Fruit fly (Drosophila melanogaster) whole organism, embryonic: ENCODE measurements around the gene Phyhd1.

Experiments
- CG10565 ChIP-seq: fragments of 200-800 bp; sonication (Bioruptor generic); optimal IDR thresholded peaks from 3 replicates; lab custom pipeline; 2016; ENCODE audit warnings: missing biosample characterization, mild to moderate bottlenecking, missing genetic modification characterization
- CG11085 ChIP-seq: fragments of 200-800 bp; sonication (Bioruptor generic); IDR thresholded peaks from 2 replicates; pipeline ENCODE4 v1.3.6; 2022; ENCODE audit warnings: missing biosample characterization, missing genetic modification characterization
- CG12236 ChIP-seq: fragments of 200-800 bp; sonication (Bioruptor generic); optimal IDR thresholded peaks from 2 replicates; lab custom pipeline; 2016; ENCODE audit warnings: missing biosample characterization, missing genetic modification characterization
- CG12299 ChIP-seq: fragments of 200-800 bp; sonication (Bioruptor generic); optimal IDR thresholded peaks from 2 replicates; lab custom pipeline; 2018; ENCODE audit warnings: missing biosample characterization, mild to moderate bottlenecking, missing genetic modification characterization
- CG14667 ChIP-seq: fragments of 200-800 bp; sonication (Bioruptor generic); IDR thresholded peaks from 2 replicates; pipeline ENCODE4 v1.3.6; 2022; ENCODE audit warnings: missing biosample characterization, missing genetic modification characterization
- CG14860 ChIP-seq: fragments of 200-800 bp; sonication (Bioruptor generic); IDR thresholded peaks from 3 replicates; pipeline ENCODE4 v1.3.6; 2022; ENCODE audit warnings: missing biosample characterization, missing genetic modification characterization; ENCODE audit not compliant: partially characterized antibody
- CG15269 ChIP-seq: fragments of 200-800 bp; sonication (Bioruptor generic); optimal IDR thresholded peaks from 2 replicates; lab custom pipeline; 2018; ENCODE audit warnings: missing biosample characterization, mild to moderate bottlenecking, missing genetic modification characterization, moderate library complexity
- CG1603 ChIP-seq: fragments of 200-800 bp; sonication (Bioruptor generic); optimal IDR thresholded peaks from 2 replicates; lab custom pipeline; 2019; ENCODE audit warnings: missing biosample characterization, mild to moderate bottlenecking, missing genetic modification characterization, moderate library complexity
- CG17361 ChIP-seq: fragments of 200-800 bp; sonication (Bioruptor generic); IDR thresholded peaks from 3 replicates; pipeline ENCODE4 v1.3.6; 2022; ENCODE audit warnings: missing biosample characterization, missing genetic modification characterization
- CG17568 ChIP-seq: fragments of 200-800 bp; sonication (Bioruptor generic); optimal IDR thresholded peaks from 2 replicates; lab custom pipeline; 2018; ENCODE audit warnings: missing biosample characterization, mild to moderate bottlenecking, missing genetic modification characterization, moderate library complexity
- CG2875 ChIP-seq: fragments of 200-800 bp; sonication (Bioruptor generic); optimal IDR thresholded peaks from 2 replicates; lab custom pipeline; 2017; ENCODE audit warnings: missing biosample characterization, mild to moderate bottlenecking, missing genetic modification characterization, missing genetic modification reagents
- CG3281 ChIP-seq: fragments of 200-800 bp; sonication (Bioruptor generic); optimal IDR thresholded peaks from 3 replicates; lab custom pipeline; 2017; ENCODE audit warnings: missing biosample characterization, mild to moderate bottlenecking, missing genetic modification characterization
- CG4617 ChIP-seq: fragments of 200-800 bp; sonication (Bioruptor generic); optimal IDR thresholded peaks from 3 replicates; lab custom pipeline; 2016; ENCODE audit warnings: missing biosample characterization, missing genetic modification characterization, borderline replicate concordance
- CG4730 ChIP-seq: fragments of 200-800 bp; sonication (Bioruptor generic); IDR thresholded peaks from 2 replicates; pipeline ENCODE4 v1.3.6; 2022; ENCODE audit warnings: missing biosample characterization, missing genetic modification characterization
- CG5180 ChIP-seq: fragments of 200-800 bp; sonication (Bioruptor generic); optimal IDR thresholded peaks from 3 replicates; lab custom pipeline; 2017; ENCODE audit warnings: missing biosample characterization, missing genetic modification characterization, mild to moderate bottlenecking, moderate library complexity, missing genetic modification reagents
- CG6689 ChIP-seq: fragments of 200-800 bp; sonication (Bioruptor generic); IDR thresholded peaks from 2 replicates; pipeline ENCODE4 v1.3.6; 2022; ENCODE audit warnings: missing biosample characterization, missing genetic modification characterization
- CG7745 ChIP-seq: fragments of 200-800 bp; sonication (Bioruptor generic); optimal IDR thresholded peaks from 2 replicates; lab custom pipeline; 2018; ENCODE audit warnings: missing biosample characterization, mild to moderate bottlenecking, missing genetic modification characterization, moderate library complexity
- CHES-1-like ChIP-seq: fragments of 200-800 bp; sonication (Bioruptor generic); optimal IDR thresholded peaks from 2 replicates; lab custom pipeline; 2016; ENCODE audit warnings: missing biosample characterization, missing genetic modification characterization
- Dek ChIP-seq: fragments of 200-800 bp; sonication (Bioruptor generic); optimal IDR thresholded peaks from 3 replicates; lab custom pipeline; 2019; ENCODE audit warnings: missing biosample characterization, mild to moderate bottlenecking, missing genetic modification characterization, moderate library complexity
- HLH4C ChIP-seq: fragments of 200-800 bp; sonication (Bioruptor generic); IDR thresholded peaks from 3 replicates; pipeline ENCODE4 v1.3.6; 2022; ENCODE audit warnings: missing biosample characterization, missing genetic modification characterization; ENCODE audit not compliant: partially characterized antibody
- HmgZ ChIP-seq: fragments of 200-800 bp; sonication (Bioruptor generic); optimal IDR thresholded peaks from 2 replicates; lab custom pipeline; 2018; ENCODE audit warnings: missing biosample characterization, mild to moderate bottlenecking, missing genetic modification characterization
- Jarid2 ChIP-seq: fragments of 200-800 bp; sonication (Bioruptor generic); optimal IDR thresholded peaks from 3 replicates; lab custom pipeline; 2017; ENCODE audit warnings: mild to moderate bottlenecking, missing biosample characterization, missing genetic modification reagents, missing genetic modification characterization
- Lim3 ChIP-seq: fragments of 200-800 bp; sonication (Bioruptor generic); IDR thresholded peaks from 2 replicates; pipeline ENCODE4 v1.3.6; 2022; ENCODE audit warnings: missing biosample characterization, missing genetic modification characterization
- NfI ChIP-seq: fragments of 200-800 bp; sonication (Bioruptor generic); optimal IDR thresholded peaks from 3 replicates; lab custom pipeline; 2018; ENCODE audit warnings: missing biosample characterization, mild to moderate bottlenecking, missing genetic modification characterization, moderate library complexity
- PHDP ChIP-seq: fragments of 200-800 bp; sonication (Bioruptor generic); optimal IDR thresholded peaks from 3 replicates; lab custom pipeline; 2018; ENCODE audit warnings: missing biosample characterization, mild to moderate bottlenecking, missing genetic modification characterization, moderate library complexity
- Ssrp ChIP-seq: fragments of 200-800 bp; sonication (Bioruptor generic); optimal IDR thresholded peaks from 2 replicates; lab custom pipeline; 2018; ENCODE audit warnings: missing biosample characterization, mild to moderate bottlenecking, missing genetic modification characterization, moderate library complexity
- bsh ChIP-seq, 2 experiments: fragments of 200-800 bp; sonication (Bioruptor generic); optimal IDR thresholded peaks; 2 replicates each; lab custom pipeline; 2017 to 2018; ENCODE audit warnings: mild to moderate bottlenecking in 2 of 2, missing biosample characterization in 2 of 2, missing genetic modification characterization in 2 of 2, moderate library complexity in 1 of 2
- btn ChIP-seq: fragments of 200-800 bp; sonication (Bioruptor generic); optimal IDR thresholded peaks from 2 replicates; lab custom pipeline; 2016; ENCODE audit warnings: missing biosample characterization, missing genetic modification characterization
- caup ChIP-seq: fragments of 200-800 bp; sonication (Bioruptor generic); optimal IDR thresholded peaks from 3 replicates; lab custom pipeline; 2017; ENCODE audit warnings: missing biosample characterization, mild to moderate bottlenecking, missing genetic modification characterization, moderate library complexity; ENCODE audit not compliant: severe bottlenecking
- grau ChIP-seq: fragments of 200-800 bp; optimal IDR thresholded peaks from 3 replicates; lab custom pipeline; 2019; ENCODE audit warnings: missing biosample characterization, mild to moderate bottlenecking, missing genetic modification characterization, moderate library complexity
- gsb-n ChIP-seq: fragments of 200-800 bp; sonication (Bioruptor generic); optimal IDR thresholded peaks from 3 replicates; lab custom pipeline; 2018; ENCODE audit warnings: missing biosample characterization, mild to moderate bottlenecking, missing genetic modification characterization
- inv ChIP-seq: fragments of 200-800 bp; sonication (Bioruptor generic); IDR thresholded peaks from 2 replicates; pipeline ENCODE4 v1.3.6; 2022; ENCODE audit warnings: missing biosample characterization, missing genetic modification characterization; ENCODE audit not compliant: partially characterized antibody
- nerfin-1 ChIP-seq: fragments of 200-800 bp; sonication (Bioruptor generic); optimal IDR thresholded peaks from 3 replicates; lab custom pipeline; 2019; ENCODE audit warnings: missing biosample characterization, mild to moderate bottlenecking, missing genetic modification characterization, moderate library complexity
- onecut ChIP-seq: fragments of 200-800 bp; sonication (Bioruptor generic); IDR thresholded peaks from 2 replicates; pipeline ENCODE4 v1.3.6; 2022; ENCODE audit warnings: missing biosample characterization, missing genetic modification characterization
- otp ChIP-seq: fragments of 200-800 bp; sonication (Bioruptor generic); IDR thresholded peaks from 3 replicates; pipeline ENCODE4, ENCODE4 v1.3.6; 2022; ENCODE audit warnings: missing biosample characterization, missing genetic modification characterization
- pnt ChIP-seq: fragments of 200-800 bp; sonication (Bioruptor generic); optimal IDR thresholded peaks from 3 replicates; lab custom pipeline; 2016; ENCODE audit warnings: missing biosample characterization, missing genetic modification characterization
- prd ChIP-seq, 3 experiments: fragments of >200 bp in 2 of 3; fragments of 200-800 bp in 1 of 3; sonication (Bioruptor generic) in 1 of 3; optimal IDR thresholded peaks in 2 of 3; IDR thresholded peaks in 1 of 3; 2 replicates in 2 of 3; 3 replicates in 1 of 3; pipeline versions ENCODE4 v1.3.6 to Lab custom; 2017 to 2022; ENCODE audit warnings: missing biosample characterization in 1 of 3, missing genetic modification characterization in 1 of 3
- schlank ChIP-seq: fragments of 200-800 bp; sonication (Bioruptor generic); optimal IDR thresholded peaks from 2 replicates; lab custom pipeline; 2018; ENCODE audit warnings: missing biosample characterization, mild to moderate bottlenecking, missing genetic modification characterization
- sna ChIP-seq: fragments of 200-800 bp; sonication (Bioruptor generic); IDR thresholded peaks from 2 replicates; pipeline ENCODE4 v1.3.6; 2022; ENCODE audit warnings: missing biosample characterization, missing genetic modification characterization; ENCODE audit not compliant: partially characterized antibody
- tll ChIP-seq, 2 experiments: fragments of 200-800 bp in 1 of 2; fragments of >200 bp in 1 of 2; sonication (Bioruptor generic) in 1 of 2; optimal IDR thresholded peaks; 2 replicates each; lab custom pipeline; 2017 to 2019; ENCODE audit warnings: missing biosample characterization in 2 of 2, missing genetic modification characterization in 2 of 2, mild to moderate bottlenecking in 1 of 2, moderate library complexity in 1 of 2
- unpg ChIP-seq: fragments of 200-800 bp; sonication (Bioruptor generic); optimal IDR thresholded peaks from 3 replicates; lab custom pipeline; 2018; ENCODE audit warnings: missing biosample characterization, mild to moderate bottlenecking, missing genetic modification characterization, moderate library complexity

The Phyhd1 gene

DNA sequence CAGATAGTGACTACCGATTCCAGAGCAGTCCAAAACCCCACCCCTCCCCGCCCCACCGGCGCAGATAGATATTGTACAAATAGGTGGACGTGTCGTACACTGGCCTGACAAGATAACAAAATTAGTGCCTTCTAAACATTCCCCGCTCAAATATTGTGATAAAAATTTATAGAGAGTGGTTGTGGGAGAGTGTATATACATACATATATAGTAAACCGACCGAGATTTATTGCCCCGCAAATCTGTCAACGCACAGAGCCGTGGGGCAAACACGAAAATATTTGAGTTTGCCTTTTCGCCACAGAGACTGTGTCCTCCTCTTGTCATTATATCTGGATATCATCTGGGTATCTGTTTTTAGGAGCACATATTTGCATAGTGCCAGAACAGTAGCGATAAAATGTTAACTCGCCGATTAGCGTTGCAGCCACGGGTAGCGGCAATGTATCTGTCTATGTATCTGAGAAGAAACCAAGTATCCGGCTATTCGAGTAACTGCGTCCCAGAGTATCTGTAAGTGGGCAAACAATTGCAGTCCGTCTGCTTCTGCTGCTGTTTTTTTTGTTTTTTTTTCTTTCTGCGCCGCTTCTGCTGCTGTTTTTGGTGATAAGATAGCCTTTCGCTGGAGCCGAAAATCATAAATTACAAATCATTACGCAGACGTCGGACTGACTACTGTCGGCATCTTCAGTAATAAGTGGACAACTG is 37.5 kb downstream of the Phyhd1 start (continued):
- TF ChIP-seq sna (GFP tag; lab: Robert Waterston, UW) (no peak), grau (tag; lab: Kevin White, UChicago) (peak; percentile 35), CG15269 (tag; lab: Kevin White, UChicago) (peak; percentile 23), CG5180 (peak; percentile 63), bsh (GFP tag; optimal IDR thresholded peaks at IDR 0.05; lab: Kevin White, UChicago) (peak in 1 of 2 experiments; percentile 52), PHDP (tag; lab: Kevin White, UChicago) (peak; percentile 60), schlank (tag; lab: Kevin White, UChicago) (peak; percentile 58), CG12236 (GFP tag; lab: Kevin White, UChicago) (no peak), tll (GFP tag; optimal IDR thresholded peaks at IDR 0.05; lab: Kevin White, UChicago) (peak in 1 of 2 experiments; percentile 86), unpg (GFP tag; lab: Kevin White, UChicago) (peak; percentile 64), inv (GFP tag; lab: Robert Waterston, UW) (no peak), CG7745 (tag; lab: Kevin White, UChicago) (peak; percentile 82), gsb-n (tag; lab: Kevin White, UChicago) (peak; percentile 34), CG11085 (GFP tag; lab: Robert Waterston, UW) (no peak), CG12299 (tag; lab: Kevin White, UChicago) (peak; percentile 40), Ssrp (tag; lab: Kevin White, UChicago) (no peak), CG10565 (GFP tag; lab: Kevin White, UChicago) (no peak), CG17568 (GFP tag; lab: Kevin White, UChicago) (peak; percentile 62), otp (no peak), NfI (GFP tag; lab: Kevin White, UChicago) (no peak), pnt (GFP tag; lab: Kevin White, UChicago) (no peak), CG4730 (GFP tag; lab: Robert Waterston, UW) (no peak), Lim3 (no peak), HLH4C (GFP tag; lab: Robert Waterston, UW) (no peak), CG1603 (tag; lab: Kevin White, UChicago) (peak; percentile 73), Jarid2 (GFP tag; lab: Kevin White, UChicago) (peak; percentile 42), prd (optimal IDR thresholded peaks at IDR 0.05; lab: Kevin White, UChicago) (no peak), prd (GFP tag; IDR thresholded peaks at IDR 0.05; lab: Robert Waterston, UW) (0 out of 3 replicates have a peak, but pooled peaks have one; percentile 39), CG6689 (GFP tag; lab: Robert Waterston, UW) (no peak), caup (GFP tag; lab: Kevin White, UChicago) (peak; percentile 47), CG17361 (peak; percentile 71; the same call in 2 of the 3 replicates), Dek (peak; percentile 19), CG14667 (no peak), CHES-1-like (peak; percentile 1), nerfin-1 (tag; lab: Kevin White, UChicago) (peak; percentile 65), HmgZ (tag; lab: Kevin White, UChicago) (peak; percentile 23), btn (no peak), CG2875 (peak; percentile 30), CG3281 (GFP tag; lab: Kevin White, UChicago) (peak; percentile 56), onecut (GFP tag; lab: Robert Waterston, UW) (peak; percentile 55), CG4617 (GFP tag; lab: Kevin White, UChicago) (no peak), CG14860 (GFP tag; lab: Robert Waterston, UW) (no peak)
